Fruit fly (Drosophila melanogaster): Measurements from ENCODE around the gene Gr93b.

Gene Gr93b

dm6 chr3R:21862137-21862850 is 18.7 kb upstream of the Gr93b start (continued):
- peak; percentile 31 for TF ChIP-seq Fer1 (GFP tag; optimal IDR thresholded peaks at IDR 0.05)
- TF ChIP-seq CG15011 (GFP tag; optimal IDR thresholded peaks at IDR 0.05) = no peak
- no peak for TF ChIP-seq BEAF-32 (GFP tag; optimal IDR thresholded peaks at IDR 0.05)
- TF ChIP-seq CG10462 (GFP tag; optimal IDR thresholded peaks at IDR 0.05) = peak; percentile 67
- peak; percentile 22; the same call in 1 of the 2 replicates for TF ChIP-seq Ada2b (GFP tag; IDR thresholded peaks at IDR 0.05)
- TF ChIP-seq CG13624 (GFP tag; optimal IDR thresholded peaks at IDR 0.05) = no peak
- peak; percentile 86 for TF ChIP-seq ewg (GFP tag; optimal IDR thresholded peaks at IDR 0.05)
- TF ChIP-seq trem (tag; optimal IDR thresholded peaks at IDR 0.05) = peak; percentile 71
- TF ChIP-seq Eip74EF (GFP tag; optimal IDR thresholded peaks at IDR 0.05) = peak in 1 of 2 experiments; percentile 81
- peak; percentile 61 for TF ChIP-seq CG13123 (GFP tag; optimal IDR thresholded peaks at IDR 0.05)
- peak; percentile 13 for TF ChIP-seq Atf3 (GFP tag; optimal IDR thresholded peaks at IDR 0.05)
- TF ChIP-seq amos (GFP tag; IDR thresholded peaks at IDR 0.05; ENCODE audit: partially characterized antibody) = no peak
- no peak for TF ChIP-seq CG3995 (GFP tag; optimal IDR thresholded peaks at IDR 0.05)
- TF ChIP-seq fd96Cb (tag; optimal IDR thresholded peaks at IDR 0.05) = peak; percentile 75
- peak; percentile 75; the same call in 2 of the 3 replicates for TF ChIP-seq otp (GFP tag; IDR thresholded peaks at IDR 0.05)
- peak; percentile 0 for TF ChIP-seq slp2 (GFP tag; optimal IDR thresholded peaks at IDR 0.05)
- TF ChIP-seq CG6765 (GFP tag; optimal IDR thresholded peaks at IDR 0.05) = no peak
- no peak for TF ChIP-seq tx (GFP tag; optimal IDR thresholded peaks at IDR 0.05)
- TF ChIP-seq Myb (GFP tag; optimal IDR thresholded peaks at IDR 0.05) = no peak
- TF ChIP-seq Ets65A (GFP tag) = peak; percentile 86
- TF ChIP-seq CG2116 (GFP tag; optimal IDR thresholded peaks at IDR 0.05) = peak; percentile 41
- TF ChIP-seq mirr (GFP tag; optimal IDR thresholded peaks at IDR 0.05) = no peak
- TF ChIP-seq hb (GFP tag; IDR thresholded peaks at IDR 0.05; ENCODE audit: partially characterized antibody) = no peak
- TF ChIP-seq CG1647 (GFP tag; optimal IDR thresholded peaks at IDR 0.05) = peak; percentile 29
- TF ChIP-seq cg (GFP tag; optimal IDR thresholded peaks at IDR 0.05) = no peak
- peak; percentile 90 for TF ChIP-seq CG17361 (GFP tag; IDR thresholded peaks at IDR 0.05)
- no peak for TF ChIP-seq HLH54F (GFP tag; optimal IDR thresholded peaks at IDR 0.05)
- TF ChIP-seq CG15601 (tag; optimal IDR thresholded peaks at IDR 0.05) = peak; percentile 91
- TF ChIP-seq Optix (GFP tag; IDR thresholded peaks at IDR 0.05) = peak; percentile 56; the same call in 2 of the 3 replicates
- peak; percentile 47 for TF ChIP-seq disco-r (GFP tag; optimal IDR thresholded peaks at IDR 0.05)
- TF ChIP-seq Hmr (GFP tag; optimal IDR thresholded peaks at IDR 0.05) = peak; percentile 54
- no peak for TF ChIP-seq schlank (tag; optimal IDR thresholded peaks at IDR 0.05)
- peak; percentile 81 for TF ChIP-seq CG7839 (tag; optimal IDR thresholded peaks at IDR 0.05)
- TF ChIP-seq Fer3 (tag; optimal IDR thresholded peaks at IDR 0.05) = peak; percentile 25
- TF ChIP-seq CG10431 (GFP tag; optimal IDR thresholded peaks at IDR 0.05) = peak; percentile 88
- TF ChIP-seq CG9609 (GFP tag; optimal IDR thresholded peaks at IDR 0.05) = no peak
- no peak for TF ChIP-seq Dbx (GFP tag; IDR thresholded peaks at IDR 0.05)
- no peak for TF ChIP-seq Adf1 (GFP tag; IDR thresholded peaks at IDR 0.05)
- peak; percentile 11 for TF ChIP-seq Jarid2 (GFP tag; optimal IDR thresholded peaks at IDR 0.05)
- TF ChIP-seq z (GFP tag; IDR thresholded peaks at IDR 0.05) = no peak
- TF ChIP-seq ssp (GFP tag; IDR thresholded peaks at IDR 0.05) = peak; percentile 51; the same call in 1 of the 2 replicates
- TF ChIP-seq Spps (tag; optimal IDR thresholded peaks at IDR 0.05) = peak; percentile 56
- no peak for TF ChIP-seq zfh2 (GFP tag; optimal IDR thresholded peaks at IDR 0.05)
- peak; percentile 84 for TF ChIP-seq CG8924 (tag; optimal IDR thresholded peaks at IDR 0.05)
- TF ChIP-seq zfh1 (GFP tag; IDR thresholded peaks at IDR 0.05) = peak; percentile 86
- TF ChIP-seq Atf-2 (GFP tag; optimal IDR thresholded peaks at IDR 0.05) = peak; percentile 15
- no peak for TF ChIP-seq fd3F (GFP tag; optimal IDR thresholded peaks at IDR 0.05)
- TF ChIP-seq rib (GFP tag; IDR thresholded peaks at IDR 0.05) = no peak
- TF ChIP-seq CG34224 (GFP tag; IDR thresholded peaks at IDR 0.05; ENCODE audit: partially characterized antibody) = no peak
